Worm (Caenorhabditis elegans) whole organism, young adult: ENCODE measurements around the gene snx-6.

ENCODE experiments used
- B0261.1 ChIP-seq: sonication (generic microtip); optimal IDR thresholded peaks from 2 replicates; lab custom pipeline; 2016; ENCODE audit warnings: mild to moderate bottlenecking, missing genetic modification characterization, moderate library complexity, missing compliant biosample characterization
- B0336.3 ChIP-seq: fragments of 200-800 bp; sonication (Bioruptor generic); IDR thresholded peaks from 2 replicates; pipeline ENCODE4 v1.3.6; 2022; ENCODE audit warnings: missing genetic modification characterization, missing compliant biosample characterization
- F39B2.1 ChIP-seq: fragments of 200-800 bp; sonication (Bioruptor generic); IDR thresholded peaks from 2 replicates; pipeline ENCODE4 v1.3.6; 2022; ENCODE audit warnings: missing genetic modification reagents, missing genetic modification characterization, missing compliant biosample characterization
- F49E8.2 ChIP-seq: sonication (generic microtip); optimal IDR thresholded peaks from 3 replicates; lab custom pipeline; 2017; ENCODE audit warnings: missing genetic modification characterization, mild to moderate bottlenecking, missing compliant biosample characterization, antibody characterized with exemption, moderate library complexity; ENCODE audit not compliant: insufficient read depth
- T26A5.8 ChIP-seq: sonication (generic microtip); optimal IDR thresholded peaks from 2 replicates; lab custom pipeline; 2016; ENCODE audit warnings: missing genetic modification characterization, missing compliant biosample characterization
- Y53G8AR.9 ChIP-seq: fragments of 200-800 bp; sonication (Bioruptor generic); conservative IDR thresholded peaks from 2 replicates; pipeline ENCODE4 v1.3.6; 2022; ENCODE audit warnings: missing genetic modification reagents, missing genetic modification characterization, missing compliant biosample characterization
- ama-1 ChIP-seq, 3 experiments: fragments of 150-350 bp in 1 of 3; sonication (generic microtip) in 2 of 3; optimal IDR thresholded peaks; 2 replicates each; lab custom pipeline; 2014 to 2018; ENCODE audit warnings: missing biosample characterization in 2 of 3, missing genetic modification characterization in 2 of 3, missing genetic modification reagents in 2 of 3
- aptf-3 ChIP-seq: fragments of 200-800 bp; sonication (Bioruptor generic); IDR thresholded peaks from 2 replicates; pipeline ENCODE4 v1.3.6; 2022; ENCODE audit warnings: missing genetic modification characterization, missing compliant biosample characterization
- attf-5 ChIP-seq: fragments of 200-800 bp; sonication (Bioruptor generic); optimal IDR thresholded peaks from 2 replicates; lab custom pipeline; 2018; ENCODE audit warnings: mild to moderate bottlenecking, missing genetic modification characterization, missing compliant biosample characterization
- egrh-3 ChIP-seq: fragments of 200-800 bp; sonication (Bioruptor generic); IDR thresholded peaks from 2 replicates; pipeline ENCODE4 v1.3.6; 2022; ENCODE audit warnings: missing genetic modification reagents, missing genetic modification characterization, missing compliant biosample characterization
- ekl-4 ChIP-seq: fragments of 200-800 bp; sonication (Bioruptor generic); IDR thresholded peaks from 2 replicates; pipeline ENCODE4 v1.3.6; 2022; ENCODE audit warnings: missing genetic modification reagents, missing genetic modification characterization, missing compliant biosample characterization
- him-1 ChIP-seq: sonication (generic microtip); optimal IDR thresholded peaks from 2 replicates; lab custom pipeline; 2016; ENCODE audit warnings: missing genotype, missing genetic modification reagents, missing genetic modification characterization, missing compliant biosample characterization
- hmg-1.2 ChIP-seq: fragments of 200-800 bp; sonication (Bioruptor generic); IDR thresholded peaks from 2 replicates; pipeline ENCODE4 v1.3.6; 2022; ENCODE audit warnings: missing genetic modification reagents, missing genetic modification characterization, missing compliant biosample characterization
- lsl-1 ChIP-seq: fragments of 200-800 bp; sonication (Bioruptor generic); optimal IDR thresholded peaks from 2 replicates; lab custom pipeline; 2018; ENCODE audit warnings: mild to moderate bottlenecking, missing genetic modification characterization, moderate library complexity, missing compliant biosample characterization
- madf-10 ChIP-seq: sonication (generic microtip); optimal IDR thresholded peaks from 2 replicates; lab custom pipeline; 2016; ENCODE audit warnings: mild to moderate bottlenecking, missing genetic modification characterization, missing compliant biosample characterization
- madf-3 ChIP-seq: fragments of 200-800 bp; sonication (Bioruptor generic); IDR thresholded peaks from 2 replicates; pipeline ENCODE4 v1.3.6; 2022; ENCODE audit warnings: missing genetic modification reagents, missing genetic modification characterization, missing compliant biosample characterization
- mcd-1 ChIP-seq: fragments of 200-800 bp; sonication (Bioruptor generic); IDR thresholded peaks from 2 replicates; pipeline ENCODE4 v1.3.6; 2022; ENCODE audit warnings: missing genetic modification reagents, missing genetic modification characterization, missing compliant biosample characterization
- mel-28 ChIP-seq: sonication (generic microtip); optimal IDR thresholded peaks from 2 replicates; lab custom pipeline; 2016; ENCODE audit warnings: borderline replicate concordance, mild to moderate bottlenecking, missing genetic modification characterization, missing compliant biosample characterization
- mes-4 ChIP-seq: sonication (generic microtip); optimal IDR thresholded peaks from 2 replicates; lab custom pipeline; 2016; ENCODE audit warnings: missing genotype, missing genetic modification characterization, missing compliant biosample characterization
- nfya-2 ChIP-seq: fragments of 200-800 bp; sonication (Bioruptor generic); IDR thresholded peaks from 2 replicates; pipeline ENCODE4 v1.3.6; 2022; ENCODE audit warnings: missing genetic modification reagents, missing genetic modification characterization, missing compliant biosample characterization
- nfyb-1 ChIP-seq: fragments of 200-800 bp; sonication (Bioruptor generic); IDR thresholded peaks from 2 replicates; pipeline ENCODE4 v1.3.6; 2022; ENCODE audit warnings: missing genetic modification reagents, missing genetic modification characterization, missing compliant biosample characterization
- nhr-120 ChIP-seq: fragments of 200-800 bp; sonication (Bioruptor generic); IDR thresholded peaks from 2 replicates; pipeline ENCODE4 v1.3.6; 2022; ENCODE audit warnings: missing genetic modification characterization, missing compliant biosample characterization
- nhr-27 ChIP-seq: fragments of 200-800 bp; sonication (Bioruptor generic); optimal IDR thresholded peaks from 2 replicates; lab custom pipeline; 2018; ENCODE audit warnings: mild to moderate bottlenecking, missing genetic modification characterization, moderate library complexity, missing compliant biosample characterization
- pbrm-1 ChIP-seq: fragments of 200-800 bp; sonication (Bioruptor generic); IDR thresholded peaks from 2 replicates; pipeline ENCODE4 v1.3.6; 2022; ENCODE audit warnings: missing genetic modification reagents, missing genetic modification characterization, missing compliant biosample characterization
- rpc-1 ChIP-seq, 2 experiments: fragments of 150-350 bp in 1 of 2; sonication (generic microtip) in 1 of 2; optimal IDR thresholded peaks; 2 replicates each; lab custom pipeline; 2014 to 2018; ENCODE audit warnings: missing biosample characterization in 1 of 2, missing genetic modification characterization in 1 of 2, missing genetic modification reagents in 1 of 2, missing genotype in 1 of 2
- tbp1 ChIP-seq: fragments of 200-800 bp; sonication (Bioruptor generic); optimal IDR thresholded peaks from 2 replicates; lab custom pipeline; 2018; ENCODE audit warnings: mild to moderate bottlenecking, missing genetic modification characterization, missing compliant biosample characterization
- tlf-1 ChIP-seq: fragments of 200-800 bp; sonication (Bioruptor generic); optimal IDR thresholded peaks from 2 replicates; lab custom pipeline; 2018; ENCODE audit warnings: mild to moderate bottlenecking, missing genetic modification characterization, missing compliant biosample characterization
- zfh-2 ChIP-seq: fragments of 200-800 bp; sonication (Bioruptor generic); conservative IDR thresholded peaks from 2 replicates; pipeline ENCODE4 v1.3.6; 2022; ENCODE audit warnings: missing genetic modification reagents, missing genetic modification characterization, missing compliant biosample characterization
- ztf-25 ChIP-seq: fragments of 200-800 bp; sonication (Bioruptor generic); IDR thresholded peaks from 2 replicates; pipeline ENCODE4 v1.3.6; 2022; ENCODE audit warnings: missing genetic modification reagents, missing genetic modification characterization, missing compliant biosample characterization
- ztf-3 ChIP-seq: fragments of 200-800 bp; sonication (Bioruptor generic); optimal IDR thresholded peaks from 2 replicates; lab custom pipeline; 2018; ENCODE audit warnings: mild to moderate bottlenecking, missing genetic modification characterization, missing compliant biosample characterization
- ztf-6 ChIP-seq: fragments of 200-800 bp; sonication (Bioruptor generic); IDR thresholded peaks from 2 replicates; pipeline ENCODE4 v1.3.6; 2022; ENCODE audit warnings: missing genetic modification reagents, missing genetic modification characterization, missing compliant biosample characterization

The snx-6 gene

ce11 chrV:17935857-17936256, 44.0 kb downstream of the snx-6 start:
- TF ChIP-seq mcd-1 (GFP tag; lab: Robert Waterston, UW) (peak; percentile 23; the same call in 1 of the 2 replicates), madf-3 (GFP tag; lab: Robert Waterston, UW) (0 out of 2 replicates have a peak, but pooled peaks have one; percentile 37), Y53G8AR.9 (0 out of 2 replicates have a peak, but pooled peaks have one; percentile 24), F49E8.2 (tag; lab: Kevin White, UChicago) (peak; percentile 2), ztf-25 (no peak), attf-5 (peak; percentile 3), F39B2.1 (GFP tag; lab: Robert Waterston, UW) (no peak), ama-1 (optimal IDR thresholded peaks at IDR 0.05; lab: Kevin White, UChicago) (no peak), ama-1 (GFP tag; optimal IDR thresholded peaks at IDR 0.05; lab: Kevin White, UChicago) (peak in 1 of 2 experiments; percentile 20), hmg-1.2 (GFP tag; lab: Robert Waterston, UW) (0 out of 2 replicates have a peak, but pooled peaks have one; percentile 16), pbrm-1 (GFP tag; lab: Robert Waterston, UW) (peak; percentile 17; the same call in 1 of the 2 replicates), him-1 (tag; lab: Kevin White, UChicago) (peak; percentile 95), ekl-4 (GFP tag; lab: Robert Waterston, UW) (0 out of 2 replicates have a peak, but pooled peaks have one; percentile 14), rpc-1 (optimal IDR thresholded peaks at IDR 0.05; lab: Kevin White, UChicago) (no peak), rpc-1 (tag; optimal IDR thresholded peaks at IDR 0.05; lab: Kevin White, UChicago) (peak; percentile 39), B0336.3 (GFP tag; lab: Robert Waterston, UW) (peak; percentile 21; the same call in 1 of the 2 replicates), nhr-27 (tag; lab: Kevin White, UChicago) (no peak)

ce11 chrV:17931795-17932194, 48.1 kb downstream of the snx-6 start:
- no peak for TF ChIP-seq lsl-1
- TF ChIP-seq tlf-1 (GFP tag; lab: Kevin White, UChicago): no peak
- TF ChIP-seq him-1 (tag; lab: Kevin White, UChicago): peak; percentile 10
- no peak for TF ChIP-seq hmg-1.2 (GFP tag; lab: Robert Waterston, UW)
- TF ChIP-seq rpc-1 (optimal IDR thresholded peaks at IDR 0.05; lab: Kevin White, UChicago): peak; percentile 3
- peak; percentile 58 for TF ChIP-seq rpc-1 (tag; optimal IDR thresholded peaks at IDR 0.05; lab: Kevin White, UChicago)
- peak; percentile 31 for TF ChIP-seq B0261.1 (tag; lab: Kevin White, UChicago)
- TF ChIP-seq tbp1 (GFP tag; lab: Kevin White, UChicago): peak; percentile 70

- TF ChIP-seq zfh-2 (GFP tag; lab: Robert Waterston, UW) (peak; percentile 91), egrh-3 (GFP tag; lab: Robert Waterston, UW) (peak; percentile 48; the same call in 1 of the 2 replicates), ztf-3 (GFP tag; lab: Kevin White, UChicago) (no peak), mes-4 (tag; lab: Kevin White, UChicago) (no peak), madf-10 (tag; lab: Kevin White, UChicago) (no peak), T26A5.8 (tag; lab: Kevin White, UChicago) (no peak), Y53G8AR.9 (no peak), nfya-2 (GFP tag; lab: Robert Waterston, UW) (no peak), nfyb-1 (GFP tag; lab: Robert Waterston, UW) (no peak), aptf-3 (GFP tag; lab: Robert Waterston, UW) (no peak), ztf-6 (GFP tag; lab: Robert Waterston, UW) (no peak), nhr-120 (GFP tag; lab: Robert Waterston, UW) (no peak), mel-28 (no peak)
Observed at ce11 chrV:17928128-17928527, 51.8 kb downstream of the snx-6 start.
